Fruit fly (Drosophila melanogaster): ENCODE measurements around the gene CG46465.
A peak's percentile ranks its signal among the peaks of the same experiment; 100 is the strongest.

DNA sequence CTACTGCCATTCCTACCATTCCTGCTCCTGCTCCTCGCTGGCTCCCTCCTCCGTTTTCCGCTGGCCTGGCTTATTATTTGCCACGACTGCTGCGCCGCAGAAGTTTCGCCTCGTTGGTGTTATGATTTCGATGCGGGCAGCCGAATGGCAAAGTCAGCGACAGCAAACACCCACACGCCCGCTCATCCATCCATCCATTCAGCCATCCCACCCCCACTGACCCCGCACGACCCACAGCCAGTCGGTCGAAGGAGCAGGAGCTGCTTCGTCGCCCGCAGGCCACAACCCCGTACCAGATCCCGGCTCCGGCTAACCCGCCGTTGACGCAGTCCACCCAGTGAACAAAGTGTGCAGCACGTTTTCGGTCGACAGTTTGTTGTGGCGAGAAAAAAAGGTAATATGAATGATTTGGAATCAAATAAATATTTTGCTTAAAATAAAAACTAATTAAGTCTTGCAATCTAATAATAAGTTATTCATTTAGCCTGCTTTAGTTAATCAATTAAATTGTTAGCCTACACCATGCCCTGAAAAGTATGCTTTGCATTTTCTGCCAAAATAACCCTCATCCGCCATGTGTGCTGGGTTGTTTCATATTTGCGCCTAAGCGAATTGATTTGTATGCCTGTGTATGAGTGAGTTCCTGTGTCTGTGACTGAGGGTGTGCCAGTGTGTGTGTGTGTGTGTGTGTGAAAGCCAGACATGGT is 34.3 kb downstream of the CG46465 start:
- TF ChIP-seq tj (GFP tag; optimal IDR thresholded peaks at IDR 0.05) = no peak
- no peak for TF ChIP-seq pad (GFP tag; optimal IDR thresholded peaks at IDR 0.05)
- TF ChIP-seq CG11617 (GFP tag; optimal IDR thresholded peaks at IDR 0.05) = no peak
- no peak for TF ChIP-seq cnc (optimal IDR thresholded peaks at IDR 0.05)
- no peak for TF ChIP-seq kay (GFP tag; ENCODE audit: borderline replicate concordance)
- no peak for TF ChIP-seq cic (GFP tag; optimal IDR thresholded peaks at IDR 0.05)
- TF ChIP-seq toe (GFP tag; optimal IDR thresholded peaks at IDR 0.05) = peak; percentile 10

Data from whole organism, adult.